Worm (Caenorhabditis elegans) whole organism, late embryonic: ENCODE measurements around the gene F07E5.5.

Source experiments
- C38D4.7 ChIP-seq: fragments of 200-800 bp; sonication (Bioruptor generic); optimal IDR thresholded peaks from 2 replicates; lab custom pipeline; 2018; ENCODE audit warnings: mild to moderate bottlenecking, missing genetic modification characterization, moderate library complexity, missing compliant biosample characterization
- ceh-22 ChIP-seq: sonication (generic microtip); optimal IDR thresholded peaks from 2 replicates; lab custom pipeline; 2017; ENCODE audit warnings: missing biosample characterization, missing genetic modification characterization
- pat-9 ChIP-seq: fragments of 200-800 bp; sonication (Bioruptor generic); optimal IDR thresholded peaks from 2 replicates; lab custom pipeline; 2018; ENCODE audit warnings: mild to moderate bottlenecking, missing genetic modification characterization, moderate library complexity, missing compliant biosample characterization

Gene F07E5.5

DNA sequence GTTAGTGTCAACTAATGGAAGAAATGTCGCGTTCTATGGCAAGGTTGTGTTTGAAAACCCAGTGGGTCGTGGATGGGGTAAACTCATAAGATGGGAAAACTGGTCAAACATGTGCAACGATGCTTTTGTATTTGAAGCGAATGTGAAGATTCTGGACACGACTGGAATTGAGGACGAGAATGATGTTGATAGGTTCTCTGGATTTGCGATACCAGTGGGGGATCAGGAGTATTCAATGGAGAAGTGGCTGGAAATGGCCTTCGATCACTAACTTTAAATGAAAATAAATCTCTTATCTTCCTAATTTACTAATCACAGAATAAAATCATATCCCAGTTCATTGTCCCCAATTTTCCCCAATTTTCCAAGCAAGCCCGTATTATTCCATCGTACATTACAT lies 47.7 kb downstream of the F07E5.5 start:
- TF ChIP-seq ceh-22 (tag; lab: Kevin White, UChicago), result no peak
- TF ChIP-seq pat-9, result no peak
- TF ChIP-seq C38D4.7, result no peak
